Worm (Caenorhabditis elegans) whole organism, L4 larva: Measurements from ENCODE around the gene B0280.2.
A peak's percentile ranks its signal among the peaks of the same experiment; 100 is the strongest.

Source experiments
- D1046.2 ChIP-seq: fragments of 200-800 bp; sonication (Bioruptor generic); IDR thresholded peaks from 2 replicates; pipeline ENCODE4 v1.3.6; 2022; ENCODE audit warnings: missing genetic modification characterization, missing compliant biosample characterization
- F44E2.7 ChIP-seq: fragments of 200-800 bp; sonication (Bioruptor generic); IDR thresholded peaks from 2 replicates; pipeline ENCODE4 v2.1.2; 2022; ENCODE audit warnings: missing genetic modification characterization, missing compliant biosample characterization
- F49E8.2 ChIP-seq: sonication (generic microtip); optimal IDR thresholded peaks from 2 replicates; lab custom pipeline; 2016; ENCODE audit warnings: missing compliant biosample characterization, mild to moderate bottlenecking, missing genetic modification characterization, borderline replicate concordance
- Y48G9A.11 ChIP-seq: fragments of 200-800 bp; sonication (Bioruptor generic); IDR thresholded peaks from 2 replicates; pipeline ENCODE4 v1.3.6; 2022; ENCODE audit warnings: missing genetic modification reagents, missing genetic modification characterization, missing compliant biosample characterization
- Y5F2A.4 ChIP-seq: fragments of 200-800 bp; sonication (Bioruptor generic); optimal IDR thresholded peaks from 2 replicates; lab custom pipeline; 2018; ENCODE audit warnings: mild to moderate bottlenecking, missing genetic modification characterization, missing compliant biosample characterization
- Y75B8A.6 ChIP-seq: fragments of 200-800 bp; sonication (Bioruptor generic); IDR thresholded peaks from 2 replicates; pipeline ENCODE4 v1.3.6; 2022; ENCODE audit warnings: missing genetic modification reagents, missing genetic modification characterization, missing compliant biosample characterization
- attf-4 ChIP-seq: sonication (generic microtip); optimal IDR thresholded peaks from 3 replicates; lab custom pipeline; 2017; ENCODE audit warnings: missing biosample characterization, missing genetic modification characterization
- ceh-20 ChIP-seq: fragments of 200-800 bp; sonication (Bioruptor generic); IDR thresholded peaks from 2 replicates; pipeline ENCODE4 v1.3.6; 2022; ENCODE audit warnings: missing genetic modification reagents, missing genetic modification characterization, missing compliant biosample characterization
- ceh-32 ChIP-seq: sonication (generic microtip); optimal IDR thresholded peaks from 2 replicates; lab custom pipeline; 2016; ENCODE audit warnings: mild to moderate bottlenecking, missing genetic modification characterization, missing compliant biosample characterization; ENCODE audit not compliant: poor library complexity
- ceh-44 ChIP-seq: fragments of 200-800 bp; sonication (Bioruptor generic); IDR thresholded peaks from 2 replicates; pipeline ENCODE4 v1.3.6; 2022; ENCODE audit warnings: missing genetic modification reagents, missing genetic modification characterization, missing compliant biosample characterization
- ces-1 ChIP-seq: fragments of 150-350 bp; sonication (generic microtip); optimal IDR thresholded peaks from 4 replicates; lab custom pipeline; 2014; ENCODE audit warnings: missing biosample characterization, missing genetic modification reagents, missing genetic modification characterization
- daf-19 ChIP-seq: fragments of 200-800 bp; sonication (Bioruptor generic); conservative IDR thresholded peaks from 2 replicates; pipeline ENCODE4 v1.3.6; 2022; ENCODE audit warnings: missing genetic modification characterization, missing compliant biosample characterization
- dpl-1 ChIP-seq: fragments of 150-350 bp; optimal IDR thresholded peaks from 2 replicates; lab custom pipeline; 2014; ENCODE audit warnings: missing biosample characterization, missing genetic modification reagents, missing genetic modification characterization
- duxl-1 ChIP-seq: sonication (generic microtip); optimal IDR thresholded peaks from 2 replicates; lab custom pipeline; 2016; ENCODE audit warnings: mild to moderate bottlenecking, missing genetic modification characterization, moderate library complexity, missing compliant biosample characterization; ENCODE audit not compliant: poor library complexity
- egl-43 ChIP-seq: fragments of 200-800 bp; sonication (Bioruptor generic); IDR thresholded peaks from 2 replicates; pipeline ENCODE4 v1.3.6; 2022; ENCODE audit warnings: missing genetic modification reagents, missing genetic modification characterization, missing compliant biosample characterization
- fos-1 ChIP-seq: fragments of 150-350 bp; optimal IDR thresholded peaks from 2 replicates; lab custom pipeline; 2014; ENCODE audit warnings: missing biosample characterization, missing genetic modification characterization
- gei-8 ChIP-seq: fragments of 200-800 bp; sonication (Bioruptor generic); optimal IDR thresholded peaks from 2 replicates; lab custom pipeline; 2018; ENCODE audit warnings: mild to moderate bottlenecking, missing genetic modification characterization, missing compliant biosample characterization
- hmg-1.1 ChIP-seq: fragments of 200-800 bp; sonication (Bioruptor generic); IDR thresholded peaks from 2 replicates; pipeline ENCODE4 v1.3.6; 2022; ENCODE audit warnings: missing genetic modification reagents, missing genetic modification characterization, missing compliant biosample characterization
- jun-1 ChIP-seq: fragments of 150-350 bp; optimal IDR thresholded peaks from 2 replicates; lab custom pipeline; 2014; ENCODE audit warnings: missing biosample characterization, missing genetic modification reagents, missing genetic modification characterization
- lin-1 ChIP-seq: fragments of 200-800 bp; sonication (Bioruptor generic); IDR thresholded peaks from 2 replicates; pipeline ENCODE4 v1.3.6; 2022; ENCODE audit warnings: missing genetic modification reagents, missing genetic modification characterization, missing compliant biosample characterization
- lsy-2 ChIP-seq, 2 experiments: fragments of 150-350 bp in 1 of 2; sonication (generic microtip) in 1 of 2; optimal IDR thresholded peaks; 2 replicates each; lab custom pipeline; 2014 to 2017; ENCODE audit warnings: missing biosample characterization in 2 of 2, missing genetic modification characterization in 2 of 2
- madf-5 ChIP-seq, 2 experiments: fragments of 200-800 bp; sonication (Bioruptor generic); IDR thresholded peaks; 2 replicates each; pipeline ENCODE4 v1.3.6; 2022; ENCODE audit warnings: missing compliant biosample characterization in 2 of 2, missing genetic modification characterization in 2 of 2
- madf-9 ChIP-seq: fragments of 200-800 bp; sonication (Bioruptor generic); conservative IDR thresholded peaks from 2 replicates; pipeline ENCODE4 v1.3.6; 2022; ENCODE audit warnings: missing genetic modification reagents, missing genetic modification characterization, missing compliant biosample characterization
- mdt-29 ChIP-seq: fragments of 200-800 bp; sonication (Bioruptor generic); IDR thresholded peaks from 2 replicates; pipeline ENCODE4 v1.3.6; 2022; ENCODE audit warnings: missing genetic modification reagents, missing genetic modification characterization, missing compliant biosample characterization
- mep-1 ChIP-seq: fragments of 150-350 bp; sonication (generic microtip); optimal IDR thresholded peaks from 3 replicates; lab custom pipeline; 2014; ENCODE audit warnings: missing biosample characterization, missing genetic modification characterization
- nhr-102 ChIP-seq: sonication (generic microtip); optimal IDR thresholded peaks from 2 replicates; lab custom pipeline; 2016; ENCODE audit warnings: mild to moderate bottlenecking, missing genetic modification characterization, moderate library complexity, missing compliant biosample characterization
- nhr-11 ChIP-seq: fragments of 150-350 bp; optimal IDR thresholded peaks from 2 replicates; lab custom pipeline; 2014; ENCODE audit warnings: missing biosample characterization, missing genetic modification characterization
- nhr-111 ChIP-seq: fragments of 200-800 bp; sonication (Bioruptor generic); optimal IDR thresholded peaks from 2 replicates; lab custom pipeline; 2018; ENCODE audit warnings: mild to moderate bottlenecking, missing genetic modification characterization, missing compliant biosample characterization
- nhr-25 ChIP-seq: sonication (generic microtip); optimal IDR thresholded peaks from 2 replicates; lab custom pipeline; 2017; ENCODE audit warnings: missing genetic modification characterization, mild to moderate bottlenecking, missing compliant biosample characterization, antibody characterized with exemption, moderate library complexity, borderline replicate concordance; ENCODE audit not compliant: insufficient read depth
- nhr-41 ChIP-seq: fragments of 200-800 bp; sonication (Bioruptor generic); IDR thresholded peaks from 2 replicates; pipeline ENCODE4 v1.3.6; 2022; ENCODE audit warnings: missing genetic modification reagents, missing genetic modification characterization, missing compliant biosample characterization
- nhr-42 ChIP-seq: fragments of 200-800 bp; sonication (Bioruptor generic); IDR thresholded peaks from 2 replicates; pipeline ENCODE4 v1.3.6; 2022; ENCODE audit warnings: missing genetic modification characterization, missing compliant biosample characterization
- pha-4 ChIP-seq, 2 experiments: fragments of 150-350 bp in 1 of 2; fragments of 200-800 bp in 1 of 2; sonication (Bioruptor generic) in 1 of 2; IDR thresholded peaks in 1 of 2; optimal IDR thresholded peaks in 1 of 2; 2 replicates each; pipeline versions ENCODE4 v1.3.6 to Lab custom; 2014 to 2022; ENCODE audit warnings: missing genetic modification characterization in 2 of 2, missing genetic modification reagents in 2 of 2, missing biosample characterization in 1 of 2, missing compliant biosample characterization in 1 of 2
- php-3 ChIP-seq: fragments of 200-800 bp; sonication (Bioruptor generic); IDR thresholded peaks from 2 replicates; pipeline ENCODE4 v1.3.6; 2022; ENCODE audit warnings: missing genetic modification reagents, missing genetic modification characterization, missing compliant biosample characterization
- pqm-1 ChIP-seq: sonication (generic microtip); optimal IDR thresholded peaks from 2 replicates; lab custom pipeline; 2017; ENCODE audit warnings: missing biosample characterization, missing genetic modification characterization
- snpc-4 ChIP-seq: fragments of 150-350 bp; optimal IDR thresholded peaks from 2 replicates; lab custom pipeline; 2014; ENCODE audit warnings: missing biosample characterization, missing genetic modification characterization
- spr-1 ChIP-seq: sonication (generic microtip); optimal IDR thresholded peaks from 2 replicates; lab custom pipeline; 2016; ENCODE audit warnings: mild to moderate bottlenecking, missing genetic modification characterization, missing compliant biosample characterization
- tag-97 ChIP-seq: fragments of 200-800 bp; sonication (Bioruptor generic); IDR thresholded peaks from 2 replicates; pipeline ENCODE4 v1.3.6; 2022; ENCODE audit warnings: missing genetic modification characterization, missing compliant biosample characterization
- unc-39 ChIP-seq: sonication (generic microtip); optimal IDR thresholded peaks from 2 replicates; lab custom pipeline; 2017; ENCODE audit warnings: missing biosample characterization, missing genetic modification characterization
- unc-62 ChIP-seq, 3 experiments: fragments of 150-350 bp in 1 of 3; sonication (generic microtip); optimal IDR thresholded peaks in 2 of 3; peaks in 1 of 3; 1 replicate in 1 of 3; 2 replicates in 2 of 3; lab custom pipeline; 2014 to 2017; ENCODE audit warnings: missing biosample characterization in 3 of 3, missing genetic modification characterization in 3 of 3, missing genetic modification reagents in 3 of 3, missing genotype in 1 of 3
- vab-7 ChIP-seq: fragments of 200-800 bp; sonication (Bioruptor generic); IDR thresholded peaks from 2 replicates; pipeline ENCODE4 v1.3.6; 2022; ENCODE audit warnings: missing genetic modification reagents, missing genetic modification characterization, missing compliant biosample characterization
- zag-1 ChIP-seq: fragments of 150-350 bp; optimal IDR thresholded peaks from 2 replicates; lab custom pipeline; 2014; ENCODE audit warnings: missing biosample characterization, missing genetic modification characterization
- ztf-7 ChIP-seq: fragments of 150-350 bp; optimal IDR thresholded peaks from 2 replicates; lab custom pipeline; 2014; ENCODE audit warnings: missing biosample characterization, missing genetic modification characterization

The B0280.2 gene

DNA sequence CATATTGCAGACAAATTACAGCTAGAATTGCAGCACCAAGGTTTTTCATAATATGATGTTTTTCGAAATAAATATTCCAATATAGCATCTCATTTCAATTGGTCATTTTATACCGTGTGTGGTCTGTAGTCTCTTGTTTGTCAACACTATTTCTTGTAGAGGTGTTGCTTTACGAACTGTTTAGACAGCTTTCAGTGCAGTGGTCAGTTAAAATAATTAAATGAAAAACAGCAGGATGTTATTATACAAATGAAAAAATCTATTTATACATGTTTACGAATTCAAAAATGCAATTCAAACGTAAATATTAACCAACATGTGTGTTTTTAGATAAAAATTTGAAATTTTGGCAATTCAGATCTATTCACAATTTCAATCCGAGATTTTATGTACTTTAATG lies 12.7 kb upstream of the B0280.2 start, which contains the start of gene B0280.7:
Gene B0280.7 (minus strand): TSS at position 101 of the 400 bp plus-strand sequence.
- no peak for TF ChIP-seq daf-19

DNA sequence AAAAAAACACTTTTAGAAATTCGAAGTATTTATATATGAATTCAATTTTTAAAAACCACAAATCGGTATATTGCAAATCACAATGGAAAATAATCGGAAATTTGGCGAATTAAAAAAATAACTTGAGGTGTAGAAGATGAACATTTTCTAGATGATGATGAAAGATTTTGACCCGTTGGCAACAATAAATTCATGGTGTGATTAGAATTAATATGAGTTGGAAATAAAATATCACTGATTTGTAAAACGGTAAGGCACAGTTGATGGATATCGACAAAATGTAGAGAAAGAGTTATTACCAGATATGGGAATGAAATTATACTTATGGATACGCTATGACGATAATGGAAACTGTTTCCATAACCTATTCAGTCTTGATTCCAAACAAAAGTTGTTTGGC lies 12.2 kb upstream of the B0280.2 start:
- peak in 1 of 2 experiments; percentile 91 for TF ChIP-seq unc-62 (GFP tag; optimal IDR thresholded peaks at IDR 0.05 in 1 of 2; lab: Kevin White, UChicago)
- no peak for TF ChIP-seq unc-62 (tag; optimal IDR thresholded peaks at IDR 0.05; lab: Kevin White, UChicago)
- TF ChIP-seq D1046.2 (GFP tag; lab: Robert Waterston, UW), result no peak
- TF ChIP-seq, all 104 proteins: peak for 1

DNA sequence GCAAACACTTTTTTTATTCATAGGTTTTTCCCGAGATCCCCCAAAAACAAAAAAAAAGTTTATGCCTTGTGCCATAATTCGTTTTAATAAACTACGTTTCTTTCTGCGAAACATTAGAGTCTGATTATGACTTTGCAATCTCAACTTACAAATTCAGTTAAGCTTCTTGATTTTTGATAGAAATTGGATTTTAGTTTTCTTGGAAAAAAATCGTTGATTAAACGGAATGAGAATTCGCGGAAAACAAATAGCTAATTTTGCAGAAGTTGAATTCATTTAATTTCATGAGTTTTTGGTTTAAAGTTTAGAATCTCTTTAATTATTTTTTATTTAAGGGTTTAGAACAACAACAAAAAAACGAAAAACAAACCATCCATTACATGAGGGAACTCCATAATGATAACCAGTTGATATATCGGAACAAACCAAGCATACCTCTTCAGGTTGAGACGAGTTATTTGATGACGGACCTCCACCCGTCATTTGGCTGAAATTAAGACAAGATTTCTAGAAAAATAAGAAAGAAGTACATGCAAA lies 9.4 kb upstream of the B0280.2 start, which contains the start of gene nhr-10:
Gene nhr-10 (minus strand): TSS at position 487 of the 537 bp plus-strand sequence.
- TF ChIP-seq nhr-11 (tag; lab: Kevin White, UChicago) (peak; percentile 34), lsy-2 (tag; optimal IDR thresholded peaks at IDR 0.05; lab: Kevin White, UChicago) (peak in 1 of 2 experiments; percentile 44), egl-43 (0 out of 2 replicates have a peak, but pooled peaks have one; percentile 45), jun-1 (tag; lab: Kevin White, UChicago) (no peak), ces-1 (peak; percentile 7)

DNA sequence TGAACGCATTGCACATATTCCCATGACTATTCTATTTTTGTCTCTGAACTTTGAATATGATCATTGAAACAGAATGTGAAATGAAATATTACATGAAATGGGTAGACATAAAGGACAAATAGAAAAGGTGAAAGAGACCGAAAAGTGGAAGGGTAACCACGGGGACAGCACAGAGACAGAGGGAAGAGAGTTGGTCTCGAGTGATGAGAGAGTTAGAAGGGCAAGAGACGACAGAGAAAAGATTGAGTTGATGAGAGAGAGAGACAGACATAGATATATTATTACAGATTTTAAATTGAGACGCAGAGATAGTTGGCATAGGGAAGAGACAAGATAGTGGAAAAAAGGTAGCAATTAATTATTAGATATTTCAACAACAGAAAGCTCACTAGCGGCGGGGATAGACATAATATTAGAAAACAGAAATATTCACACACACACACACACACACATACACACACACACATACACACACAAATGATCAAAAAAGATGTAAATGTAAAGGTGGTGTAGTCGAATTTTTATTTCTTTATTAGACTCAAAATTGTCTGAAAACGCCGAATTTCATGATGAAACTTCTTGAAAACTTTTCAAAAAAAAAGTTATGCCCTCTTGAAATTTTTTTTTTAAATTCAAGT lies 7.7 kb upstream of the B0280.2 start:
- TF ChIP-seq attf-4 (tag; lab: Kevin White, UChicago), result no peak
- no peak for TF ChIP-seq egl-43
- no peak for TF ChIP-seq ceh-44
- no peak for TF ChIP-seq nhr-102 (tag; lab: Kevin White, UChicago)
- no peak for TF ChIP-seq vab-7 (GFP tag; lab: Robert Waterston, UW)
- no peak for TF ChIP-seq tag-97
- no peak for TF ChIP-seq zag-1 (tag; lab: Kevin White, UChicago)
- TF ChIP-seq fos-1 (tag; lab: Kevin White, UChicago), result no peak
- TF ChIP-seq madf-9, result no peak
- TF ChIP-seq gei-8 (GFP tag; lab: Kevin White, UChicago), result no peak
- TF ChIP-seq Y5F2A.4 (GFP tag; lab: Kevin White, UChicago), result no peak
- no peak for TF ChIP-seq Y75B8A.6 (GFP tag; lab: Robert Waterston, UW)
- TF ChIP-seq ceh-20 (GFP tag; lab: Robert Waterston, UW), result no peak
- no peak for TF ChIP-seq nhr-25 (tag; lab: Kevin White, UChicago)
- TF ChIP-seq lin-1 (GFP tag; lab: Robert Waterston, UW), result 0 out of 2 replicates have a peak, but pooled peaks have one; percentile 26
- no peak for TF ChIP-seq nhr-42
- TF ChIP-seq F44E2.7 (GFP tag; lab: Robert Waterston, UW), result no peak
- peak; percentile 47 for TF ChIP-seq dpl-1 (GFP tag; lab: Kevin White, UChicago)
- no peak for TF ChIP-seq unc-39
- no peak for TF ChIP-seq D1046.2 (GFP tag; lab: Robert Waterston, UW)
- no peak for TF ChIP-seq F49E8.2 (tag; lab: Kevin White, UChicago)
- TF ChIP-seq duxl-1 (tag; lab: Kevin White, UChicago), result no peak
- no peak for TF ChIP-seq php-3 (GFP tag; lab: Robert Waterston, UW)
- TF ChIP-seq spr-1 (tag; lab: Kevin White, UChicago), result no peak
- TF ChIP-seq nhr-111 (GFP tag; lab: Kevin White, UChicago), result no peak
- peak; percentile 16 for TF ChIP-seq ztf-7 (tag; lab: Kevin White, UChicago)
- TF ChIP-seq nhr-41 (GFP tag; lab: Robert Waterston, UW), result no peak
- no peak for TF ChIP-seq ceh-32 (tag; lab: Kevin White, UChicago)
- peak; percentile 61 for TF ChIP-seq hmg-1.1 (GFP tag; lab: Robert Waterston, UW)
- TF ChIP-seq ces-1, result no peak
- TF ChIP-seq madf-5 (GFP tag; IDR thresholded peaks at IDR 0.05; lab: Robert Waterston, UW), result no peak
- no peak for TF ChIP-seq mdt-29 (GFP tag; lab: Robert Waterston, UW)
- no peak for TF ChIP-seq Y48G9A.11
- TF ChIP-seq snpc-4 (tag; lab: Kevin White, UChicago), result no peak
- peak; percentile 69 for TF ChIP-seq pqm-1 (tag; lab: Kevin White, UChicago)
- no peak for TF ChIP-seq pha-4 (GFP tag; IDR thresholded peaks at IDR 0.05; lab: Robert Waterston, UW)
- TF ChIP-seq pha-4 (tag; optimal IDR thresholded peaks at IDR 0.05; lab: Kevin White, UChicago), result no peak
- TF ChIP-seq mep-1, result peak; percentile 79
